Worm (Caenorhabditis elegans) whole organism, L4 larva: ENCODE results near the gene C09E7.10.

Experiments used
- ama-1 ChIP-seq: fragments of 150-350 bp; optimal IDR thresholded peaks from 2 replicates; lab custom pipeline; 2014; ENCODE audit warnings: inconsistent platforms, mixed read lengths
- mdl-1 ChIP-seq, 2 experiments: fragments of 150-350 bp in 1 of 2; sonication (generic microtip) in 1 of 2; optimal IDR thresholded peaks; 2 replicates each; lab custom pipeline; 2014 to 2017; ENCODE audit warnings: missing biosample characterization in 2 of 2, missing genetic modification characterization in 2 of 2
- nhr-237 ChIP-seq: sonication (generic microtip); optimal IDR thresholded peaks from 2 replicates; lab custom pipeline; 2017; ENCODE audit warnings: missing biosample characterization, missing genetic modification characterization

DNA sequence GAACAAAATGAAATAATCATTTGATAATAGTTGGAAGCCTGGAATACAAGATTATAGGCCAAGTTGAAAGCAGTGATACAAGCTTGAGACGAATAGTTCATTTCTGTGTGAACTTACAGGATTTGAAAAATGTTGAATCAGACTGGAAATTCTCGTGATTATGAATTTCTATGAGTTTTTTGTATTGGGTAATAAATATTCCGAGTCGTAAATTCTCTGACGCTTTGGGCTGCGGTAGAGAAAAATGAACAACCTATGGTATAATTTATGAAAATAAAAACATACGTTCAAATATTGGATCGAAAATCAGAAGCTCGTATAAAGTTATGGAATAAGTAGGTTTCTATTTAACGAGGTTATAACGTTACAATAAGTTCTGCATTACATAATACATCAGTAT is 27.0 kb downstream of the C09E7.10 start, which contains the start of gene srb-11:
- TF ChIP-seq mdl-1 (tag; optimal IDR thresholded peaks at IDR 0.05; lab: Kevin White, UChicago) (no peak), nhr-237 (no peak), ama-1 (no peak)
